Fruit fly (Drosophila melanogaster) whole organism, embryonic: ENCODE measurements around the gene Jhbp1.
A peak's percentile ranks its signal among the peaks of the same experiment; 100 is the strongest.

Source experiments
- Ada2b ChIP-seq: fragments of 200-800 bp; sonication (Bioruptor generic); IDR thresholded peaks from 2 replicates; pipeline ENCODE4 v1.3.6; 2022; ENCODE audit warnings: missing biosample characterization, missing genetic modification characterization
- Atf-2 ChIP-seq: fragments of 200-800 bp; sonication (Bioruptor generic); optimal IDR thresholded peaks from 2 replicates; lab custom pipeline; 2016; ENCODE audit warnings: missing biosample characterization, missing genetic modification characterization
- Awh ChIP-seq: fragments of 200-800 bp; sonication (Bioruptor generic); IDR thresholded peaks from 2 replicates; pipeline ENCODE4, ENCODE4 v1.3.6; 2022; ENCODE audit warnings: missing biosample characterization, missing genetic modification characterization
- CG10267 ChIP-seq: fragments of 200-800 bp; sonication (Bioruptor generic); optimal IDR thresholded peaks from 2 replicates; lab custom pipeline; 2018; ENCODE audit warnings: missing biosample characterization, mild to moderate bottlenecking, missing genetic modification characterization, moderate library complexity
- CG10366 ChIP-seq: fragments of 200-800 bp; sonication (Bioruptor generic); IDR thresholded peaks from 2 replicates; pipeline ENCODE4 v1.3.6; 2022; ENCODE audit warnings: missing biosample characterization, missing genetic modification characterization
- CG13287 ChIP-seq: fragments of 200-800 bp; sonication (Bioruptor generic); IDR thresholded peaks from 2 replicates; pipeline ENCODE4 v1.3.6; 2022; ENCODE audit warnings: missing biosample characterization, missing genetic modification characterization; ENCODE audit not compliant: partially characterized antibody
- CG13775 ChIP-seq: fragments of 200-800 bp; sonication (Bioruptor generic); optimal IDR thresholded peaks from 3 replicates; lab custom pipeline; 2017; ENCODE audit warnings: missing biosample characterization, mild to moderate bottlenecking, missing genetic modification characterization
- CG14965 ChIP-seq: fragments of 200-800 bp; sonication (Bioruptor generic); optimal IDR thresholded peaks from 2 replicates; lab custom pipeline; 2016; ENCODE audit warnings: missing biosample characterization, missing genetic modification characterization, borderline replicate concordance
- CG17385 ChIP-seq: fragments of 200-800 bp; sonication (Bioruptor generic); optimal IDR thresholded peaks from 3 replicates; lab custom pipeline; 2018; ENCODE audit warnings: missing biosample characterization, mild to moderate bottlenecking, missing genetic modification characterization
- CG18262 ChIP-seq: fragments of 200-800 bp; optimal IDR thresholded peaks from 3 replicates; lab custom pipeline; 2019; ENCODE audit warnings: missing biosample characterization, mild to moderate bottlenecking, missing genetic modification characterization, moderate library complexity
- CG18764 ChIP-seq: fragments of 200-800 bp; sonication (Bioruptor generic); optimal IDR thresholded peaks from 3 replicates; lab custom pipeline; 2016; ENCODE audit warnings: missing biosample characterization, missing genetic modification characterization
- CG2199 ChIP-seq: fragments of 200-800 bp; sonication (Bioruptor generic); IDR thresholded peaks from 3 replicates; pipeline ENCODE4 v1.3.6; 2022; ENCODE audit warnings: missing biosample characterization, missing genetic modification characterization
- CG2202 ChIP-seq: fragments of 200-800 bp; sonication (Bioruptor generic); optimal IDR thresholded peaks from 2 replicates; lab custom pipeline; 2018; ENCODE audit warnings: missing biosample characterization, mild to moderate bottlenecking, missing genetic modification characterization
- CG3281 ChIP-seq: fragments of 200-800 bp; sonication (Bioruptor generic); optimal IDR thresholded peaks from 3 replicates; lab custom pipeline; 2017; ENCODE audit warnings: missing biosample characterization, mild to moderate bottlenecking, missing genetic modification characterization
- CG3838 ChIP-seq: fragments of 200-800 bp; sonication (Bioruptor generic); optimal IDR thresholded peaks from 3 replicates; lab custom pipeline; 2016; ENCODE audit warnings: missing biosample characterization, missing genetic modification characterization
- CG4328 ChIP-seq: fragments of 200-800 bp; sonication (Bioruptor generic); optimal IDR thresholded peaks from 3 replicates; lab custom pipeline; 2017; ENCODE audit warnings: missing biosample characterization, missing genetic modification reagents, missing genetic modification characterization
- CG6689 ChIP-seq: fragments of 200-800 bp; sonication (Bioruptor generic); IDR thresholded peaks from 2 replicates; pipeline ENCODE4 v1.3.6; 2022; ENCODE audit warnings: missing biosample characterization, missing genetic modification characterization
- CG6854 ChIP-seq: fragments of 200-800 bp; sonication (Bioruptor generic); optimal IDR thresholded peaks from 3 replicates; lab custom pipeline; 2017; ENCODE audit warnings: missing biosample characterization, mild to moderate bottlenecking, missing genetic modification characterization
- CG7372 ChIP-seq: fragments of 200-800 bp; sonication (Bioruptor generic); IDR thresholded peaks from 2 replicates; pipeline ENCODE4 v1.3.6; 2022; ENCODE audit warnings: missing biosample characterization, missing genetic modification characterization
- CG7786 ChIP-seq: fragments of 200-800 bp; sonication (Bioruptor generic); optimal IDR thresholded peaks from 2 replicates; lab custom pipeline; 2016; ENCODE audit warnings: missing biosample characterization, missing genetic modification characterization
- CG8388 ChIP-seq: fragments of 200-800 bp; sonication (Bioruptor generic); optimal IDR thresholded peaks from 2 replicates; lab custom pipeline; 2019; ENCODE audit warnings: missing biosample characterization, mild to moderate bottlenecking, missing genetic modification characterization, moderate library complexity
- CG9817 ChIP-seq: fragments of 200-800 bp; sonication (Bioruptor generic); optimal IDR thresholded peaks from 2 replicates; lab custom pipeline; 2018; ENCODE audit warnings: missing biosample characterization, mild to moderate bottlenecking, missing genetic modification characterization, moderate library complexity
- CTCF ChIP-seq: fragments of 200-800 bp; sonication (Bioruptor generic); optimal IDR thresholded peaks from 2 replicates; lab custom pipeline; 2017; ENCODE audit warnings: missing biosample characterization, mild to moderate bottlenecking, missing genetic modification characterization, moderate library complexity
- CrebB ChIP-seq: fragments of 200-800 bp; sonication (Bioruptor generic); optimal IDR thresholded peaks from 3 replicates; lab custom pipeline; 2018; ENCODE audit warnings: missing biosample characterization, mild to moderate bottlenecking, missing genetic modification characterization
- Drgx ChIP-seq: fragments of 200-800 bp; sonication (Bioruptor generic); IDR thresholded peaks from 2 replicates; pipeline ENCODE4 v1.3.6; 2022; ENCODE audit warnings: missing biosample characterization, missing genetic modification characterization
- MESR4 ChIP-seq: fragments of 200-800 bp; sonication (Bioruptor generic); optimal IDR thresholded peaks from 2 replicates; lab custom pipeline; 2018; ENCODE audit warnings: missing biosample characterization, mild to moderate bottlenecking, missing genetic modification characterization, moderate library complexity
- Mad ChIP-seq: fragments of 200-800 bp; sonication (Bioruptor generic); optimal IDR thresholded peaks from 2 replicates; lab custom pipeline; 2016; ENCODE audit warnings: missing biosample characterization, missing genetic modification characterization
- Max ChIP-seq: fragments of 200-800 bp; sonication (Bioruptor generic); optimal IDR thresholded peaks from 2 replicates; lab custom pipeline; 2016; ENCODE audit warnings: missing biosample characterization, mild to moderate bottlenecking, missing genetic modification characterization
- Meics ChIP-seq: fragments of 200-800 bp; sonication (Bioruptor generic); optimal IDR thresholded peaks from 2 replicates; lab custom pipeline; 2017; ENCODE audit warnings: missing biosample characterization, mild to moderate bottlenecking, missing genetic modification characterization
- Nf-YC ChIP-seq: fragments of 200-800 bp; optimal IDR thresholded peaks from 3 replicates; lab custom pipeline; 2019; ENCODE audit warnings: missing biosample characterization, mild to moderate bottlenecking, missing genetic modification characterization, moderate library complexity
- NfI ChIP-seq: fragments of 200-800 bp; sonication (Bioruptor generic); optimal IDR thresholded peaks from 3 replicates; lab custom pipeline; 2018; ENCODE audit warnings: missing biosample characterization, mild to moderate bottlenecking, missing genetic modification characterization, moderate library complexity
- Oaz ChIP-seq: fragments of 200-800 bp; sonication (Bioruptor generic); IDR thresholded peaks from 2 replicates; pipeline ENCODE4 v1.3.6; 2022; ENCODE audit warnings: missing biosample characterization, missing genetic modification characterization
- TFAM ChIP-seq: fragments of 200-800 bp; sonication (Bioruptor generic); optimal IDR thresholded peaks from 2 replicates; lab custom pipeline; 2017; ENCODE audit warnings: missing biosample characterization, missing genetic modification characterization, inconsistent platforms
- YL-1 ChIP-seq: fragments of 200-800 bp; sonication (Bioruptor generic); optimal IDR thresholded peaks from 3 replicates; lab custom pipeline; 2017; ENCODE audit warnings: missing biosample characterization, mild to moderate bottlenecking, missing genetic modification characterization
- btn ChIP-seq: fragments of 200-800 bp; sonication (Bioruptor generic); optimal IDR thresholded peaks from 2 replicates; lab custom pipeline; 2016; ENCODE audit warnings: missing biosample characterization, missing genetic modification characterization
- caup ChIP-seq: fragments of 200-800 bp; sonication (Bioruptor generic); optimal IDR thresholded peaks from 3 replicates; lab custom pipeline; 2017; ENCODE audit warnings: missing biosample characterization, mild to moderate bottlenecking, missing genetic modification characterization, moderate library complexity; ENCODE audit not compliant: severe bottlenecking
- chm ChIP-seq: fragments of 200-800 bp; sonication (Bioruptor generic); IDR thresholded peaks from 2 replicates; pipeline ENCODE4 v1.3.6; 2022; ENCODE audit warnings: missing biosample characterization, missing genetic modification characterization
- crc ChIP-seq: fragments of 200-800 bp; sonication (Bioruptor generic); optimal IDR thresholded peaks from 2 replicates; lab custom pipeline; 2016; ENCODE audit warnings: missing biosample characterization, missing genetic modification characterization
- disco-r ChIP-seq: fragments of 200-800 bp; sonication (Bioruptor generic); optimal IDR thresholded peaks from 2 replicates; lab custom pipeline; 2016; ENCODE audit warnings: missing biosample characterization, missing genetic modification characterization
- emc ChIP-seq: fragments of 200-800 bp; sonication (Bioruptor generic); optimal IDR thresholded peaks from 2 replicates; lab custom pipeline; 2016; ENCODE audit warnings: missing biosample characterization, missing genetic modification characterization
- gcm2 ChIP-seq: fragments of 200-800 bp; sonication (Bioruptor generic); optimal IDR thresholded peaks from 2 replicates; lab custom pipeline; 2016; ENCODE audit warnings: missing biosample characterization, missing genetic modification characterization
- inv ChIP-seq: fragments of 200-800 bp; sonication (Bioruptor generic); IDR thresholded peaks from 2 replicates; pipeline ENCODE4 v1.3.6; 2022; ENCODE audit warnings: missing biosample characterization, missing genetic modification characterization; ENCODE audit not compliant: partially characterized antibody
- lmd ChIP-seq: fragments of 200-800 bp; sonication (Bioruptor generic); IDR thresholded peaks from 2 replicates; pipeline ENCODE4 v1.3.6; 2022; ENCODE audit warnings: missing biosample characterization, missing genetic modification characterization
- nau ChIP-seq: fragments of 200-800 bp; sonication (Bioruptor generic); optimal IDR thresholded peaks from 3 replicates; lab custom pipeline; 2017; ENCODE audit warnings: missing biosample characterization, mild to moderate bottlenecking, missing genetic modification characterization, missing genetic modification reagents
- odd ChIP-seq: fragments of 200-800 bp; sonication (Bioruptor generic); optimal IDR thresholded peaks from 2 replicates; lab custom pipeline; 2017; ENCODE audit warnings: missing biosample characterization, mild to moderate bottlenecking, missing genetic modification characterization
- p53 ChIP-seq: fragments of 200-800 bp; sonication (Bioruptor generic); optimal IDR thresholded peaks from 2 replicates; lab custom pipeline; 2016; ENCODE audit warnings: missing biosample characterization, missing genetic modification characterization
- pfk ChIP-seq: fragments of 200-800 bp; sonication (Bioruptor generic); optimal IDR thresholded peaks from 2 replicates; lab custom pipeline; 2018; ENCODE audit warnings: missing biosample characterization, mild to moderate bottlenecking, missing genetic modification characterization, moderate library complexity
- pum ChIP-seq: fragments of 200-800 bp; sonication (Bioruptor generic); optimal IDR thresholded peaks from 2 replicates; lab custom pipeline; 2016; ENCODE audit warnings: missing biosample characterization, missing genetic modification characterization
- rib ChIP-seq: fragments of 200-800 bp; sonication (Bioruptor generic); IDR thresholded peaks from 2 replicates; pipeline ENCODE4 v1.3.6; 2022; ENCODE audit warnings: missing biosample characterization, missing genetic modification characterization
- sqz ChIP-seq: fragments of 200-800 bp; sonication (Bioruptor generic); optimal IDR thresholded peaks from 3 replicates; lab custom pipeline; 2018; ENCODE audit warnings: missing biosample characterization, mild to moderate bottlenecking, missing genetic modification characterization
- twi ChIP-seq: fragments of 200-800 bp; optimal IDR thresholded peaks from 2 replicates; lab custom pipeline; 2019; ENCODE audit warnings: missing biosample characterization, mild to moderate bottlenecking, missing genetic modification characterization, moderate library complexity
- zfh2 ChIP-seq: fragments of 200-800 bp; sonication (Bioruptor generic); optimal IDR thresholded peaks from 2 replicates; lab custom pipeline; 2016; ENCODE audit warnings: missing biosample characterization, missing genetic modification characterization

Gene Jhbp1

DNA sequence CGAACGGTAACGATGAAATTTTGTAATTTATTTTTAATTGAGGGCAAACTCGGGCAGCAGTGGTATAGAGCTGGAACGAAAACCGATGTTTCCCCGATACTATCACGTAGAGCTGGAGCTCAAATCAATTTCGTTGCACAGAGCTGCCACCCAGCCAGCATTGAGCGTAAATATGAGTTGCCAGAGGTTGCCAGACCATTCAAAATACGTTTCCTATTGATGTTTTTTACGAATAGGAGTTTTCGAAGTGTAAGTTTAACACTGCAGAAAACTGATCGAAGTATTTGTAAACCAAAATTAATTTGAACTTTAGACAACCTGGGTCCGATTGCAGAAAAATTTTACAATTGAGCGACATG, 12.7 kb upstream of the Jhbp1 start, which contains the start of gene Ubc6 (continued):
- TF ChIP-seq CG13775 (GFP tag; lab: Kevin White, UChicago), result peak; percentile 58
- no peak for TF ChIP-seq rib (GFP tag; lab: Robert Waterston, UW)
- no peak for TF ChIP-seq CG10366 (GFP tag; lab: Robert Waterston, UW)
- no peak for TF ChIP-seq CG14965 (GFP tag; lab: Kevin White, UChicago)
- no peak for TF ChIP-seq TFAM (GFP tag; lab: Kevin White, UChicago)
- peak; percentile 86 for TF ChIP-seq zfh2 (GFP tag; lab: Kevin White, UChicago)
- peak; percentile 23 for TF ChIP-seq CG3281 (GFP tag; lab: Kevin White, UChicago)
- no peak for TF ChIP-seq odd (GFP tag; lab: Kevin White, UChicago)
- TF ChIP-seq Nf-YC (tag; lab: Kevin White, UChicago), result peak; percentile 42
- no peak for TF ChIP-seq CG17385 (GFP tag; lab: Kevin White, UChicago)
- peak; percentile 18 for TF ChIP-seq CG8388 (GFP tag; lab: Kevin White, UChicago)
- no peak for TF ChIP-seq CG7372 (GFP tag; lab: Robert Waterston, UW)
- TF ChIP-seq CG18262 (tag; lab: Kevin White, UChicago), result peak; percentile 41
- TF ChIP-seq Ada2b (GFP tag; lab: Robert Waterston, UW), result no peak
- no peak for TF ChIP-seq lmd
- peak; percentile 74 for TF ChIP-seq CTCF
- TF ChIP-seq CG2202 (tag; lab: Kevin White, UChicago), result peak; percentile 1
- peak; percentile 52 for TF ChIP-seq CG9817 (tag; lab: Kevin White, UChicago)
- TF ChIP-seq CG4328 (GFP tag; lab: Kevin White, UChicago), result peak; percentile 53
- TF ChIP-seq sqz (GFP tag; lab: Kevin White, UChicago), result no peak
- no peak for TF ChIP-seq pfk (GFP tag; lab: Kevin White, UChicago)
- TF ChIP-seq NfI (GFP tag; lab: Kevin White, UChicago), result peak; percentile 45
- TF ChIP-seq Oaz (GFP tag; lab: Robert Waterston, UW), result no peak
- TF ChIP-seq CG6854 (GFP tag; lab: Kevin White, UChicago), result no peak
- peak; percentile 83 for TF ChIP-seq Mad
- peak; percentile 59 for TF ChIP-seq YL-1 (GFP tag; lab: Kevin White, UChicago)
- no peak for TF ChIP-seq CG13287 (GFP tag; lab: Robert Waterston, UW)
- TF ChIP-seq CG2199 (GFP tag; lab: Robert Waterston, UW), result no peak
- peak; percentile 34 for TF ChIP-seq gcm2 (GFP tag; lab: Kevin White, UChicago)
- TF ChIP-seq Drgx (GFP tag; lab: Robert Waterston, UW), result no peak
- peak; percentile 72 for TF ChIP-seq caup (GFP tag; lab: Kevin White, UChicago)
- no peak for TF ChIP-seq Awh (GFP tag; lab: Robert Waterston, UW)
- TF ChIP-seq disco-r (GFP tag; lab: Kevin White, UChicago), result peak; percentile 19
- peak; percentile 30 for TF ChIP-seq twi (tag; lab: Kevin White, UChicago)
- TF ChIP-seq crc (GFP tag; lab: Kevin White, UChicago), result no peak
- TF ChIP-seq CG3838, result peak; percentile 32
- peak; percentile 13 for TF ChIP-seq nau
- TF ChIP-seq CG10267 (tag; lab: Kevin White, UChicago), result peak; percentile 75
- TF ChIP-seq p53 (GFP tag; lab: Kevin White, UChicago), result peak; percentile 84
- peak; percentile 39 for TF ChIP-seq Meics (GFP tag; lab: Kevin White, UChicago)
- TF ChIP-seq Atf-2, result peak; percentile 64
- TF ChIP-seq btn (GFP tag; lab: Kevin White, UChicago), result no peak
- TF ChIP-seq CG18764 (GFP tag; lab: Kevin White, UChicago), result peak; percentile 59
- peak; percentile 76 for TF ChIP-seq pum (GFP tag; lab: Kevin White, UChicago)
- no peak for TF ChIP-seq MESR4 (GFP tag; lab: Kevin White, UChicago)
- peak; percentile 71 for TF ChIP-seq CrebB (tag; lab: Kevin White, UChicago)
- no peak for TF ChIP-seq chm
- TF ChIP-seq inv (GFP tag; lab: Robert Waterston, UW), result no peak
- TF ChIP-seq Max (GFP tag; lab: Kevin White, UChicago), result peak; percentile 67
- no peak for TF ChIP-seq CG6689 (GFP tag; lab: Robert Waterston, UW)
- peak; percentile 80 for TF ChIP-seq CG7786 (GFP tag; lab: Kevin White, UChicago)
- peak; percentile 47 for TF ChIP-seq emc (GFP tag; lab: Kevin White, UChicago)
